Fruit fly (Drosophila melanogaster) whole organism, wandering third instar larva: ENCODE measurements around the gene frc.

Source experiments
- Abd-B ChIP-seq: fragments of >200 bp; optimal IDR thresholded peaks from 2 replicates; lab custom pipeline; 2017; ENCODE audit warnings: missing biosample characterization, missing genetic modification characterization
- CG32264 ChIP-seq: fragments of 200-800 bp; sonication (Bioruptor generic); optimal IDR thresholded peaks from 2 replicates; lab custom pipeline; 2016; ENCODE audit warnings: missing biosample characterization, missing genetic modification characterization
- CG9705 ChIP-seq: fragments of 200-800 bp; sonication (Bioruptor generic); optimal IDR thresholded peaks from 2 replicates; lab custom pipeline; 2018; ENCODE audit warnings: missing biosample characterization, mild to moderate bottlenecking, missing genetic modification characterization
- CrebA ChIP-seq: fragments of 200-800 bp; sonication (Bioruptor generic); optimal IDR thresholded peaks from 2 replicates; lab custom pipeline; 2016; ENCODE audit warnings: missing biosample characterization, mild to moderate bottlenecking, missing genetic modification characterization, borderline replicate concordance
- Dfd ChIP-seq: fragments of >200 bp; optimal IDR thresholded peaks from 2 replicates; lab custom pipeline; 2017; ENCODE audit warnings: missing biosample characterization, missing genetic modification characterization
- Dif ChIP-seq: fragments of 200-275, 200-300 bp; sonication (Bioruptor generic); optimal IDR thresholded peaks from 2 replicates; lab custom pipeline; 2018; ENCODE audit warnings: missing biosample characterization, missing genetic modification characterization; ENCODE audit not compliant: partially characterized antibody
- HLH106 ChIP-seq: fragments of 200-800 bp; optimal IDR thresholded peaks from 3 replicates; lab custom pipeline; 2019; ENCODE audit warnings: missing biosample characterization, mild to moderate bottlenecking, missing genetic modification characterization, moderate library complexity
- Hnf4 ChIP-seq: fragments of 200-800 bp; sonication (Bioruptor generic); optimal IDR thresholded peaks from 2 replicates; lab custom pipeline; 2016; ENCODE audit warnings: missing biosample characterization, mild to moderate bottlenecking, missing genetic modification characterization
- Hr78 ChIP-seq: fragments of >200 bp; optimal IDR thresholded peaks from 2 replicates; lab custom pipeline; 2017; ENCODE audit warnings: missing biosample characterization, missing genetic modification characterization
- Hr83 ChIP-seq: fragments of 200-300 bp; sonication (Bioruptor generic); optimal IDR thresholded peaks from 2 replicates; lab custom pipeline; 2016; ENCODE audit warnings: missing biosample characterization, mild to moderate bottlenecking, missing genetic modification characterization, moderate library complexity; ENCODE audit not compliant: poor library complexity, severe bottlenecking
- Jra ChIP-seq: sonication (Bioruptor generic); optimal IDR thresholded peaks from 2 replicates; lab custom pipeline; 2016; ENCODE audit warnings: missing biosample characterization, missing genetic modification characterization
- Mio ChIP-seq: sonication (Bioruptor generic); optimal IDR thresholded peaks from 2 replicates; lab custom pipeline; 2016; ENCODE audit warnings: missing biosample characterization, missing genetic modification characterization
- Myc ChIP-seq: fragments of >200 bp; optimal IDR thresholded peaks from 2 replicates; lab custom pipeline; 2017
- N ChIP-seq: fragments of >200 bp; optimal IDR thresholded peaks from 2 replicates; lab custom pipeline; 2018; ENCODE audit warnings: missing biosample characterization, missing external identifiers, missing genetic modification characterization
- OdsH ChIP-seq: fragments of 200-800 bp; sonication (Bioruptor generic); optimal IDR thresholded peaks from 2 replicates; lab custom pipeline; 2016; ENCODE audit warnings: missing biosample characterization, mild to moderate bottlenecking, missing genetic modification characterization
- Rel ChIP-seq, 2 experiments: fragments of 200-800 bp; sonication (Bioruptor generic) in 1 of 2; optimal IDR thresholded peaks; 2 replicates in 1 of 2; 3 replicates in 1 of 2; lab custom pipeline; 2016 to 2019; ENCODE audit warnings: mild to moderate bottlenecking in 2 of 2, missing biosample characterization in 2 of 2, missing genetic modification characterization in 2 of 2, moderate library complexity in 1 of 2
- Vsx2 ChIP-seq: fragments of 200-300, 225-300 bp; sonication (Bioruptor generic); optimal IDR thresholded peaks from 2 replicates; lab custom pipeline; 2018; ENCODE audit warnings: missing biosample characterization, missing genetic modification characterization; ENCODE audit not compliant: partially characterized antibody
- br ChIP-seq: fragments of 200-800 bp; sonication (Bioruptor generic); optimal IDR thresholded peaks from 2 replicates; lab custom pipeline; 2016; ENCODE audit warnings: missing biosample characterization, missing genetic modification characterization
- brk ChIP-seq: fragments of 200-800 bp; sonication (Bioruptor generic); optimal IDR thresholded peaks from 2 replicates; lab custom pipeline; 2016; ENCODE audit warnings: missing biosample characterization, mild to moderate bottlenecking, missing genetic modification characterization
- dl ChIP-seq, 2 experiments: fragments of 175-275, 200-275 bp in 1 of 2; fragments of 200-275 bp in 1 of 2; sonication (Bioruptor generic); optimal IDR thresholded peaks; lab custom pipeline; 2018; ENCODE audit warnings: mild to moderate bottlenecking in 2 of 2, missing biosample characterization in 2 of 2, missing genetic modification characterization in 2 of 2, moderate library complexity in 2 of 2; ENCODE audit not compliant: partially characterized antibody in 2 of 2, insufficient read depth in 1 of 2
- dmrt93B ChIP-seq: fragments of 200-800 bp; sonication (Bioruptor generic); optimal IDR thresholded peaks from 2 replicates; lab custom pipeline; 2018; ENCODE audit warnings: missing biosample characterization, mild to moderate bottlenecking, missing genetic modification characterization
- foxo ChIP-seq, 2 experiments: fragments of 200-800 bp; sonication (Bioruptor generic); optimal IDR thresholded peaks; 2 replicates in 1 of 2; 3 replicates in 1 of 2; lab custom pipeline; 2016 to 2017; ENCODE audit warnings: missing biosample characterization in 2 of 2, missing genetic modification characterization in 2 of 2
- fru ChIP-seq: fragments of 200-800 bp; sonication (Bioruptor generic); optimal IDR thresholded peaks from 3 replicates; lab custom pipeline; 2016; ENCODE audit warnings: missing biosample characterization, mild to moderate bottlenecking, missing genetic modification characterization
- h ChIP-seq: fragments of 200-800 bp; sonication (Bioruptor generic); optimal IDR thresholded peaks from 3 replicates; lab custom pipeline; 2016; ENCODE audit warnings: missing biosample characterization, mild to moderate bottlenecking, missing genetic modification characterization
- lola ChIP-seq: fragments of >200 bp; optimal IDR thresholded peaks from 2 replicates; lab custom pipeline; 2017; ENCODE audit warnings: missing biosample characterization, missing genetic modification characterization
- pan ChIP-seq: fragments of >200 bp; optimal IDR thresholded peaks from 2 replicates; lab custom pipeline; 2017
- psq ChIP-seq: fragments of 200-800 bp; sonication (Bioruptor generic); optimal IDR thresholded peaks from 3 replicates; lab custom pipeline; 2017; ENCODE audit warnings: missing biosample characterization, mild to moderate bottlenecking, missing genetic modification characterization, moderate library complexity
- rgr ChIP-seq: fragments of 200-800 bp; sonication (Bioruptor generic); optimal IDR thresholded peaks from 3 replicates; lab custom pipeline; 2016; ENCODE audit warnings: missing biosample characterization, mild to moderate bottlenecking, missing genetic modification characterization
- sv ChIP-seq: fragments of 200-800 bp; sonication (Bioruptor generic); optimal IDR thresholded peaks from 3 replicates; lab custom pipeline; 2016; ENCODE audit warnings: missing biosample characterization, missing genetic modification characterization
- tai ChIP-seq: sonication (Bioruptor generic); optimal IDR thresholded peaks from 2 replicates; lab custom pipeline; 2016; ENCODE audit warnings: missing biosample characterization, missing genetic modification characterization
- usp ChIP-seq: fragments of >200 bp; optimal IDR thresholded peaks from 2 replicates; lab custom pipeline; 2017; ENCODE audit warnings: missing biosample characterization, missing genetic modification characterization
- woc ChIP-seq: sonication (Bioruptor generic); optimal IDR thresholded peaks from 2 replicates; lab custom pipeline; 2016; ENCODE audit warnings: missing biosample characterization, mild to moderate bottlenecking, missing genetic modification characterization

Gene frc

DNA sequence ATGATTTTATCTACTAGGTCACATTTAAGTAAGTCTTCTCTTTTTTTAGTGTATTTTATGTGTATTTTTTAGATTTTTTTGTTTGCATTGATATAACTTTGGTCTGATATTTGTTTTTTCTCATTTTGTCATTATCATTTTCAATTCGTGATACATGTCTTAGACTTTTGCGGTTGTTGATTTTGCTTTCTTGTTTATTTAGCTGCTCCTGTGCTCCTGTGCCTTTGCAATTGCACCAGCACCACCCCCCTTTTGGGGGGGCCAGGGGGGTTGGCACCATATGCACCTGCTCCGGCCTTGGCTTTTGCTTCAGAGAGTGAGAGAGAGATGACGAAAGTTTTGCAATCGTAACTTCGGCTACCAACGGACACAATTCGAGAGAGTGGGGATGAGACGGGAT, 32.1 kb downstream of the frc start:
- TF ChIP-seq Jra (GFP tag; lab: Kevin White, UChicago) (no peak), Rel (GFP tag; optimal IDR thresholded peaks at IDR 0.05; lab: Kevin White, UChicago) (no peak), Rel (tag; optimal IDR thresholded peaks at IDR 0.05; lab: Kevin White, UChicago) (no peak), Dif (no peak), N (no peak), foxo (GFP tag; optimal IDR thresholded peaks at IDR 0.05; lab: Kevin White, UChicago) (no peak), Vsx2 (no peak), Hr83 (GFP tag; lab: Kevin White, UChicago) (no peak), brk (GFP tag; lab: Kevin White, UChicago) (no peak), Mio (no peak), CrebA (GFP tag; lab: Kevin White, UChicago) (no peak)

DNA sequence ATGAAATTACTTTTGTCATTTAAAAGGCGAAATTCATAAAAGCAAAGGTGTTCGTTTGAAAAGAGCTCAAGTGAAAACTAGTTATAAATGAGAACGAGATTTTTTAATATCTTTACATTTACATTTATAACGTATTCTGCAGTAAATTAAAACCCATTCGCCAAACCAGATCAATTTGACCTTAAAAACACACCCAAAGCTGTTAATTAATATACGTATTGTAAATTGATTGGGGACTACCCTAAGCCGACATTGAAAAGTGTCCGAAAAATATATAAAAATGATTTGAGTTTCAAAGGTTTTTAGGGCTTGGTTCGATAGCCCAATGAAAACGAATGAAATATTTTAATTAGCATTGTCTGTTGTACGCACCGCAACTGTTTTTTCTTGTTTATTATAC, 34.0 kb downstream of the frc start:
- TF ChIP-seq Rel (GFP tag; optimal IDR thresholded peaks at IDR 0.05; lab: Kevin White, UChicago) (no peak), Rel (tag; optimal IDR thresholded peaks at IDR 0.05; lab: Kevin White, UChicago) (peak; percentile 57), usp (GFP tag; lab: Kevin White, UChicago) (no peak), Hnf4 (no peak), CG32264 (GFP tag; lab: Kevin White, UChicago) (no peak)

DNA sequence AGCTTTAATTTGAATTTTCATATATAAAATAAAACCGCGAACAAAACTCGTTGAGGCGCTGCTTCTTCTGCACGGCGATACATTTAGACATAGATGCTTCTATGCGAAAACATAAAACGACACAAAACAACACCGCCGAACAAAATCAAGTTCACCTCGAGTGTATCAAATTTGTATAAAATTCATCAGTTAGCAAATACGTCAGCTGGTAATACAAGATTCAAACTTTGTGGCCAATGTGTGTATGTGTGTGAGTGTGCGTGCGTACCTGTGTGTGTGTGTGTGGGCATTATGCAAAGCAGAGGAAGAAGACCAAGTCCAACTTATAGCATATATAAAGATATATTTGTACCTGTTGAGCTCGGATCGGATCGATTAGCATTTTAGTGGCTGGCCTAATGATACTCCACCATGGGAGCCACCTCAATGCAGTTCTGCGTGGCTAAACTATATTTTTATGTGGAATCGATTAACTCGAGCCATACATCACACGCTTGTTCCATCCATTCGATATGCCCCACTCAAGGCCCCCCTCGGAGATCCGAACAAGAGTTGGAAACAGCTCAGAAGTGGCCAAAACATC, 38.5 kb downstream of the frc start:
- no peak for TF ChIP-seq tai (GFP tag; lab: Kevin White, UChicago)
- no peak for TF ChIP-seq br (GFP tag; lab: Kevin White, UChicago)
- TF ChIP-seq Dfd (GFP tag; lab: Kevin White, UChicago), result peak; percentile 23
- no peak for TF ChIP-seq Hr78 (GFP tag; lab: Kevin White, UChicago)
- no peak for TF ChIP-seq lola
- TF ChIP-seq, all 38 proteins: peak for 1

DNA sequence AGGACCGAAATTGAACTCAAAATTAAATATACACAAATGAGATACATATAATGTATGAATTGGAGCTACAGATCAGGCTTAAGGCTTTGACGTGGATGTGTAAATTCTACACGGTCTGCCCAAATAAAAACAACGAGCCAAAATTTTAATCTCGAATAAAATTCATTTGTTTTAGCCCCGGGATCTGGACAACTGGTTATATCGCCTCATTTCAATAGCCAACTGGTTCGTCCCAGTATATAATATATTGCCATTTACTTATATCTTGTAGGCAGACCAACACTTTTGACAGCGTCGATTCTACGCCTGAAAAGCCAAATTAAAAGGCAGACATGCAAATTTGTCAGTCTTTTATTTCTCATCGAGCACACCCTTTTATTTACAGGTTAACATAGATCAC, 39.9 kb downstream of the frc start:
- TF ChIP-seq HLH106 (tag; lab: Kevin White, UChicago) (no peak), Myc (lab: Kevin White, UChicago) (no peak), h (no peak), Hr83 (GFP tag; lab: Kevin White, UChicago) (no peak), foxo (GFP tag; optimal IDR thresholded peaks at IDR 0.05; lab: Kevin White, UChicago) (no peak), CG32264 (GFP tag; lab: Kevin White, UChicago) (no peak)

DNA sequence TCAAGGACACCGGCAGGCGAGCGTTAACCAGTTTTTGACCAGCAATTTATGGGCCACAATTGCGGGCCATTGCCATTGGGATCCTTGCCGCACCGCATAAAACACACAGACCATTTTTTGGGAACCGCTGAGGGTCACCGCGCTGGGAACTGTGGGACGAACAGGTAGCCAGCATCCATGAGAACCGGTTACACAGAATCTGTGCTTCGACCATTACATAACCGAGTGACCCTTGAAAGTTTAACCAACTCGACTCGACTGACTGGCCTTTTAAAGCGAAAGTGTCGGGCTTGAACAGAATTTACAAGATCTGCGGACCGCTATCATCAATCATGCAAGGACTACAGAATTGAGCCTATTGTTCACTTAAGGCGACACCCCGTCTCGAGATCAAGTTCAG, 40.6 kb downstream of the frc start:
- TF ChIP-seq sv (GFP tag; lab: Kevin White, UChicago) (no peak), dl (GFP tag; optimal IDR thresholded peaks at IDR 0.05; lab: Kevin White, UChicago; ENCODE audit: insufficient read depth in 1 of 2, partially characterized antibody in 2 of 2) (no peak), CG9705 (GFP tag; lab: Kevin White, UChicago) (no peak), HLH106 (tag; lab: Kevin White, UChicago) (no peak), h (no peak), woc (GFP tag; lab: Kevin White, UChicago) (no peak), brk (GFP tag; lab: Kevin White, UChicago) (no peak), fru (GFP tag; lab: Kevin White, UChicago) (no peak), Abd-B (no peak), Hnf4 (no peak), rgr (GFP tag; lab: Kevin White, UChicago) (no peak), OdsH (no peak)

DNA sequence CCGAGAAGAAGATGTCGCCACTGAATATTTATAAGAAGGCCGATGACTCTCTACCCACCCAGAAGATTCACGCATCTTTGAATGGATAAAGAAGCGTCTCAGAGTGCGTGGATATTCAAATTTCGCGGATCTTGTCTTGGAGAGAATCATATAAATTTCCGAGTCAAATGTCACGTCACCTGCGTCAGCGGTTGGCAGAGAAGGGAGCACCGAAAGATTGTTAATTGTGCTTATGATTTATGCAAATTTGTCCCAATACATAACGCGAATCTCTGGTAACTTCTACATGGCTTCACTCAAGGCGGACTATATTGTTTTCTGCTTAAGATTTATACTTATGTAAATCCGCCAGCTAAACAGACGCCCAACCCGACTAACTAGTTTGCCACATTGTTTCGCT, 41.9 kb downstream of the frc start:
- TF ChIP-seq Abd-B (no peak), N (no peak), Vsx2 (no peak), Hr78 (GFP tag; lab: Kevin White, UChicago) (no peak), CrebA (GFP tag; lab: Kevin White, UChicago) (no peak), Myc (lab: Kevin White, UChicago) (no peak), dl (GFP tag; optimal IDR thresholded peaks at IDR 0.05; lab: Kevin White, UChicago; ENCODE audit: insufficient read depth in 1 of 2, partially characterized antibody in 2 of 2) (no peak), fru (GFP tag; lab: Kevin White, UChicago) (no peak), tai (GFP tag; lab: Kevin White, UChicago) (no peak), brk (GFP tag; lab: Kevin White, UChicago) (no peak), CG32264 (GFP tag; lab: Kevin White, UChicago) (no peak), pan (no peak), CG9705 (GFP tag; lab: Kevin White, UChicago) (no peak), dmrt93B (no peak), Hnf4 (no peak), psq (GFP tag; lab: Kevin White, UChicago) (no peak), woc (GFP tag; lab: Kevin White, UChicago) (no peak), HLH106 (tag; lab: Kevin White, UChicago) (no peak), sv (GFP tag; lab: Kevin White, UChicago) (no peak), usp (GFP tag; lab: Kevin White, UChicago) (no peak)
- TF ChIP-seq, all 38 proteins: peak for 0
